Worm (Caenorhabditis elegans) whole organism, L2 larva: Measurements from ENCODE around the gene ess-2.

ENCODE experiments used
- C34F6.9 ChIP-seq: fragments of 150-350 bp; optimal IDR thresholded peaks from 2 replicates; lab custom pipeline; 2014; ENCODE audit warnings: missing biosample characterization, missing genetic modification characterization
- F13H6.1 ChIP-seq: sonication (generic microtip); optimal IDR thresholded peaks from 2 replicates; lab custom pipeline; 2016; ENCODE audit warnings: missing genetic modification characterization, missing compliant biosample characterization
- R02D3.7 ChIP-seq: fragments of 150-350 bp; optimal IDR thresholded peaks from 2 replicates; lab custom pipeline; 2014; ENCODE audit warnings: missing biosample characterization, missing genetic modification characterization
- Y55F3AM.14 ChIP-seq: fragments of 200-800 bp; sonication (Bioruptor generic); optimal IDR thresholded peaks from 2 replicates; lab custom pipeline; 2018; ENCODE audit warnings: mild to moderate bottlenecking, missing genetic modification characterization, missing compliant biosample characterization
- ZK546.5 ChIP-seq: sonication (generic microtip); optimal IDR thresholded peaks from 2 replicates; lab custom pipeline; 2017; ENCODE audit warnings: missing biosample characterization, missing genetic modification characterization
- aly-2 ChIP-seq: fragments of 150-350 bp; optimal IDR thresholded peaks from 2 replicates; lab custom pipeline; 2014; ENCODE audit warnings: missing biosample characterization, missing genetic modification characterization
- blmp-1 ChIP-seq: sonication (generic microtip); optimal IDR thresholded peaks from 2 replicates; lab custom pipeline; 2017; ENCODE audit warnings: missing genetic modification characterization, mild to moderate bottlenecking, missing compliant biosample characterization, antibody characterized with exemption, moderate library complexity; ENCODE audit not compliant: insufficient read depth
- ceh-16 ChIP-seq: fragments of 150-350 bp; optimal IDR thresholded peaks from 2 replicates; lab custom pipeline; 2014; ENCODE audit warnings: missing biosample characterization, missing genetic modification characterization
- ceh-82 ChIP-seq: fragments of 150-350 bp; optimal IDR thresholded peaks from 2 replicates; lab custom pipeline; 2014; ENCODE audit warnings: missing biosample characterization, missing genetic modification characterization
- crh-2 ChIP-seq: sonication (generic microtip); optimal IDR thresholded peaks from 2 replicates; lab custom pipeline; 2017; ENCODE audit warnings: missing biosample characterization, missing genetic modification characterization
- dmd-4 ChIP-seq: sonication (generic microtip); optimal IDR thresholded peaks from 2 replicates; lab custom pipeline; 2017; ENCODE audit warnings: missing biosample characterization, missing genetic modification characterization
- egl-27 ChIP-seq: sonication (generic microtip); optimal IDR thresholded peaks from 3 replicates; lab custom pipeline; 2017; ENCODE audit warnings: missing biosample characterization, missing genetic modification reagents, missing genetic modification characterization
- elt-1 ChIP-seq: fragments of 150-350 bp; optimal IDR thresholded peaks from 2 replicates; lab custom pipeline; 2014; ENCODE audit warnings: missing biosample characterization, missing genetic modification characterization
- elt-3 ChIP-seq: sonication (generic microtip); optimal IDR thresholded peaks from 2 replicates; lab custom pipeline; 2017; ENCODE audit warnings: missing biosample characterization, missing genetic modification characterization
- gmeb-1 ChIP-seq: fragments of 150-350 bp; optimal IDR thresholded peaks from 2 replicates; lab custom pipeline; 2014; ENCODE audit warnings: missing biosample characterization, missing genetic modification characterization
- lin-11 ChIP-seq: fragments of 150-350 bp; sonication (generic microtip); optimal IDR thresholded peaks from 2 replicates; lab custom pipeline; 2014; ENCODE audit warnings: missing biosample characterization, missing genetic modification characterization, inconsistent platforms, mixed read lengths
- lin-13 ChIP-seq: fragments of 150-350 bp; optimal IDR thresholded peaks from 2 replicates; lab custom pipeline; 2014; ENCODE audit warnings: missing biosample characterization, missing genetic modification reagents, missing genetic modification characterization
- lin-39 ChIP-seq: fragments of 150-350 bp; optimal IDR thresholded peaks from 2 replicates; lab custom pipeline; 2014; ENCODE audit warnings: missing biosample characterization, missing genetic modification reagents, missing genetic modification characterization
- lsy-2 ChIP-seq, 2 experiments: fragments of 150-350 bp in 1 of 2; sonication (generic microtip) in 1 of 2; optimal IDR thresholded peaks; 2 replicates each; lab custom pipeline; 2014 to 2017; ENCODE audit warnings: missing biosample characterization in 2 of 2, missing genetic modification characterization in 2 of 2
- mab-5 ChIP-seq: fragments of 150-350 bp; optimal IDR thresholded peaks from 2 replicates; lab custom pipeline; 2014; ENCODE audit warnings: missing biosample characterization, missing genetic modification characterization
- mbf-1 ChIP-seq: sonication (generic microtip); optimal IDR thresholded peaks from 2 replicates; lab custom pipeline; 2017; ENCODE audit warnings: missing biosample characterization, missing genetic modification characterization
- mdl-1 ChIP-seq, 2 experiments: fragments of 150-350 bp in 1 of 2; sonication (generic microtip) in 1 of 2; optimal IDR thresholded peaks; 2 replicates each; lab custom pipeline; 2017; ENCODE audit warnings: missing biosample characterization in 2 of 2, missing genetic modification characterization in 2 of 2
- nhr-11 ChIP-seq: fragments of 150-350 bp; optimal IDR thresholded peaks from 2 replicates; lab custom pipeline; 2014; ENCODE audit warnings: missing biosample characterization, missing genetic modification characterization
- nhr-21 ChIP-seq: fragments of 150-350 bp; optimal IDR thresholded peaks from 2 replicates; lab custom pipeline; 2014; ENCODE audit warnings: missing biosample characterization, missing genetic modification characterization
- nhr-237 ChIP-seq: fragments of 150-350 bp; optimal IDR thresholded peaks from 2 replicates; lab custom pipeline; 2014; ENCODE audit warnings: missing biosample characterization, missing genetic modification characterization
- peb-1 ChIP-seq: fragments of 150-350 bp; optimal IDR thresholded peaks from 2 replicates; lab custom pipeline; 2014; ENCODE audit warnings: missing biosample characterization, missing genetic modification characterization
- sem-4 ChIP-seq: fragments of 150-350 bp; optimal IDR thresholded peaks from 2 replicates; lab custom pipeline; 2014; ENCODE audit warnings: missing biosample characterization, missing genetic modification reagents, missing genetic modification characterization
- skn-1 ChIP-seq: sonication (generic microtip); optimal IDR thresholded peaks from 2 replicates; lab custom pipeline; 2017; ENCODE audit warnings: missing biosample characterization, missing genetic modification characterization
- sma-9 ChIP-seq, 2 experiments: fragments of 150-350 bp in 1 of 2; sonication (generic microtip) in 1 of 2; optimal IDR thresholded peaks; 2 replicates each; lab custom pipeline; 2014 to 2016; ENCODE audit warnings: missing genetic modification characterization in 2 of 2, mild to moderate bottlenecking in 1 of 2, missing biosample characterization in 1 of 2, missing compliant biosample characterization in 1 of 2, missing genetic modification reagents in 1 of 2, moderate library complexity in 1 of 2
- snpc-4 ChIP-seq: fragments of 150-350 bp; optimal IDR thresholded peaks from 2 replicates; lab custom pipeline; 2014; ENCODE audit warnings: missing biosample characterization, missing genetic modification characterization
- unc-39 ChIP-seq: fragments of 150-350 bp; optimal IDR thresholded peaks from 2 replicates; lab custom pipeline; 2014; ENCODE audit warnings: missing biosample characterization, missing genetic modification characterization
- unc-55 ChIP-seq: fragments of 150-350 bp; sonication (generic microtip); optimal IDR thresholded peaks from 3 replicates; lab custom pipeline; 2014; ENCODE audit warnings: missing biosample characterization, missing genetic modification reagents, missing genetic modification characterization
- unc-62 ChIP-seq: fragments of 150-350 bp; optimal IDR thresholded peaks from 2 replicates; lab custom pipeline; 2014; ENCODE audit warnings: missing biosample characterization, missing genetic modification reagents, missing genetic modification characterization
- ztf-1 ChIP-seq: fragments of 200-800 bp; sonication (Bioruptor generic); conservative IDR thresholded peaks from 2 replicates; pipeline ENCODE4 v1.3.6; 2022; ENCODE audit warnings: missing genetic modification characterization, missing compliant biosample characterization
- ztf-11 ChIP-seq: sonication (generic microtip); optimal IDR thresholded peaks from 2 replicates; lab custom pipeline; 2017; ENCODE audit warnings: missing biosample characterization, missing genetic modification characterization
- ztf-4 ChIP-seq: fragments of 150-350 bp; optimal IDR thresholded peaks from 2 replicates; lab custom pipeline; 2014; ENCODE audit warnings: missing biosample characterization, missing genetic modification characterization

Gene ess-2

DNA sequence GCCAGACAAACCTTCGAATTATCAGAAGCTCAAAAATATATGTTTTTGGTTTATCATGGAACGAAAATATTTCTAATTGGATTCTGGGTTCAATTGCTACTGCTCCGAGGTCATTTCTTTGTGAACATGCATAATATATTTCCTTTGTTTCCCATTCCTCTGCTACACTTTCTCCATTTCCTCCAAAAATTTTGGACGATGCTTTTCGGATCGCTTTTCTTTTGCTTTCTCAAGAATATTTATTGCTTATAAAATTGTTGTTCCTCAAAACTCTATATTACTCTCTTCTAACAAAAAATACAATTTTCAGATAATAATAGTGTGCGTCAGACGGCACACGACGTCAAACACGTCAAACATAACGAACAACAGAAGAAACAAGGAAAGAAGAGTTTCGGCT, 4.6 kb upstream of the ess-2 start, which contains the start of gene pac-1:
Gene pac-1, plus strand, starts transcription at position 301 of the 400 bp plus-strand sequence.
- TF ChIP-seq snpc-4 (tag; lab: Kevin White, UChicago) (no peak), skn-1 (no peak), ztf-4 (tag; lab: Kevin White, UChicago) (no peak), elt-3 (tag; lab: Kevin White, UChicago) (no peak), mbf-1 (tag; lab: Kevin White, UChicago) (no peak), mab-5 (tag; lab: Kevin White, UChicago) (no peak), C34F6.9 (tag; lab: Kevin White, UChicago) (no peak), R02D3.7 (tag; lab: Kevin White, UChicago) (no peak), ztf-1 (no peak), unc-62 (GFP tag; lab: Kevin White, UChicago) (no peak), sem-4 (tag; lab: Kevin White, UChicago) (no peak), crh-2 (no peak), dmd-4 (no peak), ceh-16 (tag; lab: Kevin White, UChicago) (no peak), nhr-237 (tag; lab: Kevin White, UChicago) (no peak), unc-55 (GFP tag; lab: Kevin White, UChicago) (no peak), Y55F3AM.14 (GFP tag; lab: Kevin White, UChicago) (no peak), unc-39 (tag; lab: Kevin White, UChicago) (no peak), nhr-11 (tag; lab: Kevin White, UChicago) (no peak), ceh-82 (tag; lab: Kevin White, UChicago) (no peak)

DNA sequence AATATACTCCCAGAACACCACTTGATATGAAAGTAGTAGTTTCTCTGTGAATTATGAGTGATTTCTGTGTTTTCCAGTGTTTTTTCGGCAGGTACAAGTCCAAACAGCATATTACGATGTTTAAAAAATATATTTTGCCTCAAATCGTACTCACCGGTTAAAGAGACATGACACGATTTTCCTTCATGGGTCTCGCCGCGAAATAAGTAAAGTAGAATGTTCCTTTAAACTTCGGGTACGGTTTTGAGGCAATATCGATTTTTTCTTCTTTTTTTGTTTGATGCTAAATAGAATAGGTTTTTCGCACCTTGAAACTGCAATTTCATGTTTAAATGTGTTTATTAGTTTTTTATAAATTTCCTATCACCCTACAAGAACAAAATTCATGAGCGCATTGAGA, 1.8 kb upstream of the ess-2 start:
- TF ChIP-seq ZK546.5 (tag; lab: Kevin White, UChicago) (no peak), lin-13 (no peak)
- TF ChIP-seq, all 48 proteins: peak for 0

DNA sequence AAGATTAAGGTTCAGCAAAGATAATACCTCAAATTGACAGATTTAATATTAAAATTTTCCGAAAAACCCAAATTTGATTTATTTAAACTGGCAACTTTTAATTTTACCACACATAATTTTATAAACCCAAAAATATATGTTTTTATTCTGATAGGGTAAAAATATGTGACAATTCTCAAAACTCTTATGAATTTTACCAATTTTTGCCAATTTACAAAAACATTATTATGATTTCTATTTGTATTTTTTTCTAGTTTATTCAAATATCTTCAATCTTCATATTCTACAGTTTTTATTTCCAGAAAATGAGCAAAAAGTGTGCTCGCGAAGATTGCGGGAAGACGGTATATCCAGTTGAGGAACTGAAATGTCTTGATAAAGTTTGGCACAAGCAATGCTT, 6.3 kb downstream of the ess-2 start, which contains the start of gene F42H10.3:
Gene F42H10.3, plus strand, starts transcription at position 301 of the 400 bp plus-strand sequence.
- TF ChIP-seq snpc-4 (tag; lab: Kevin White, UChicago) (no peak), peb-1 (no peak), crh-2 (no peak), F13H6.1 (no peak), unc-62 (GFP tag; lab: Kevin White, UChicago) (no peak), mbf-1 (tag; lab: Kevin White, UChicago) (no peak), lsy-2 (tag; optimal IDR thresholded peaks at IDR 0.05; lab: Kevin White, UChicago) (no peak), C34F6.9 (tag; lab: Kevin White, UChicago) (no peak), elt-3 (tag; lab: Kevin White, UChicago) (no peak), elt-1 (tag; lab: Kevin White, UChicago) (no peak), ceh-82 (tag; lab: Kevin White, UChicago) (no peak), gmeb-1 (tag; lab: Kevin White, UChicago) (no peak)

DNA sequence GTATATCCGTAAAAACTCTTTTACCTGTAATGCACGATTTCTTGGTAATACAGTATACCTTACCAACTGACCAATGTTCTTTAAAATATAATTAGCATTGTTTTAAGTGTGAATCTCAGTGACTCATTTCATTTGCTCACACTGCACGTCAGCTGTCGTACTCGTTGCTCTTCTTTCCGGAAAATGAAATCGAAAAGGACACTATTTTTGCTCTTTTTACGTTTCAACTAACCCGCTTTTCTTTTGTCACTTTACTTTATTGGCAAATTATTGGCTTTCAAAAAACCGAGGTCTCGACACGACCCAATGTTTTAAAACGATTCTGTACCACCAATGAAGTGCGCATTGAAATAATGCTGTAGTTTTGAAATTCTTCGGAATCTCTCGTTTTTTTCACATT, 9.8 kb downstream of the ess-2 start, which contains the start of gene F42H10.6:
Gene F42H10.6, minus strand, starts transcription at position 101 of the 400 bp plus-strand sequence.
- TF ChIP-seq dmd-4 (no peak), snpc-4 (tag; lab: Kevin White, UChicago) (no peak), mdl-1 (tag; optimal IDR thresholded peaks at IDR 0.05; lab: Kevin White, UChicago) (no peak), ztf-11 (tag; lab: Kevin White, UChicago) (no peak), nhr-21 (tag; lab: Kevin White, UChicago) (no peak), unc-62 (GFP tag; lab: Kevin White, UChicago) (no peak), mbf-1 (tag; lab: Kevin White, UChicago) (no peak), aly-2 (no peak), ceh-82 (tag; lab: Kevin White, UChicago) (no peak), Y55F3AM.14 (GFP tag; lab: Kevin White, UChicago) (no peak), crh-2 (no peak), sma-9 (GFP tag; optimal IDR thresholded peaks at IDR 0.05; lab: Kevin White, UChicago) (no peak), sma-9 (tag; optimal IDR thresholded peaks at IDR 0.05; lab: Kevin White, UChicago) (no peak), egl-27 (tag; lab: Kevin White, UChicago) (no peak), blmp-1 (tag; lab: Kevin White, UChicago) (no peak), lin-13 (no peak), lin-11 (tag; lab: Kevin White, UChicago) (no peak), lin-39 (tag; lab: Kevin White, UChicago) (no peak), unc-55 (GFP tag; lab: Kevin White, UChicago) (no peak), elt-1 (tag; lab: Kevin White, UChicago) (no peak), C34F6.9 (tag; lab: Kevin White, UChicago) (no peak)
